Worm (Caenorhabditis elegans) whole organism, early embryonic: ENCODE data around the gene R193.2.

Experiments used
- ama-1 ChIP-seq: fragments of 150-350 bp; optimal IDR thresholded peaks from 2 replicates; lab custom pipeline; 2014
- hmbx-1 ChIP-seq: sonication (generic microtip); optimal IDR thresholded peaks from 2 replicates; lab custom pipeline; 2016; ENCODE audit warnings: mild to moderate bottlenecking, missing genetic modification characterization, missing compliant biosample characterization
- hmg-4 ChIP-seq: fragments of 200-800 bp; sonication (Bioruptor generic); optimal IDR thresholded peaks from 2 replicates; lab custom pipeline; 2018; ENCODE audit warnings: mild to moderate bottlenecking, missing genetic modification characterization, missing compliant biosample characterization
- hnd-1 ChIP-seq: sonication (generic microtip); optimal IDR thresholded peaks from 2 replicates; lab custom pipeline; 2016; ENCODE audit warnings: missing genetic modification characterization, missing compliant biosample characterization
- tbx-11 ChIP-seq: fragments of 200-800 bp; sonication (Bioruptor generic); IDR thresholded peaks from 2 replicates; pipeline ENCODE4 v1.3.6; 2022; ENCODE audit warnings: missing genetic modification characterization, missing compliant biosample characterization
- tbx-37 ChIP-seq: fragments of 200-800 bp; sonication (Bioruptor generic); conservative IDR thresholded peaks from 2 replicates; pipeline ENCODE4 v1.3.6; 2022; ENCODE audit warnings: missing genetic modification reagents, missing genetic modification characterization, missing compliant biosample characterization
- tra-4 ChIP-seq: sonication (generic microtip); optimal IDR thresholded peaks from 2 replicates; lab custom pipeline; 2017; ENCODE audit warnings: missing genetic modification characterization, missing compliant biosample characterization

DNA sequence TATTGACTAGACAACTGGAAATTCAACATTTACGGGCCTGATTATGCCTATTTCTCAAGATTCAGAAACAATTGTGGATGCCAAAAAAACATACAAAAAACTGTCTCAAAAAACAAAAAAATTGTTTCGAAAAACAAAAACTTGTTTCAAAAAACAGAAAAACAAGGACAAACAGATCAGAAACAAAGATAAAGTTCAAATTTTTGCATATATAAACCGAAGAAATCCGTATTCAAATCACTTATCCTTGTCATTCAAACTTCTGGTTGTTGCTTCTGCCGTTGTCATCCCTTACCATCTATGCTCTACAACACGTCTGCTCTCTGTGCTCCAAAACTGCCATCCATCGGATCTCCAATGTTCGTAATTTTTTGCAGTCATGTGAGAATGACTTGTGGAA, 6.3 kb upstream of the R193.2 start, which contains the start of gene R193.1:
- no peak for TF ChIP-seq ama-1 (lab: Kevin White, UChicago)
- TF ChIP-seq tbx-11, result no peak
- TF ChIP-seq hmbx-1 (tag; lab: Kevin White, UChicago), result no peak
- TF ChIP-seq hmg-4 (GFP tag; lab: Kevin White, UChicago), result no peak
- no peak for TF ChIP-seq tra-4 (tag; lab: Kevin White, UChicago)
- TF ChIP-seq hnd-1 (tag; lab: Kevin White, UChicago), result no peak
- no peak for TF ChIP-seq tbx-37 (GFP tag; lab: Robert Waterston, UW)
